Worm (Caenorhabditis elegans): ENCODE data around the gene T01C1.4.

ce11 chrX:10677552-10677951 lies 39.4 kb downstream of the T01C1.4 start:
- no peak for TF ChIP-seq him-1 (tag; optimal IDR thresholded peaks at IDR 0.05)
- TF ChIP-seq dao-5 (tag; optimal IDR thresholded peaks at IDR 0.05): no peak
